Worm (Caenorhabditis elegans) whole organism, L1 larva: Measurements from ENCODE around the gene nucl-1.

Experiments used
- alr-1 ChIP-seq: fragments of 200-800 bp; sonication (Bioruptor generic); optimal IDR thresholded peaks from 2 replicates; lab custom pipeline; 2018; ENCODE audit warnings: borderline replicate concordance, mild to moderate bottlenecking, missing genetic modification characterization, missing compliant biosample characterization
- dsc-1 ChIP-seq: sonication (generic microtip); optimal IDR thresholded peaks from 2 replicates; lab custom pipeline; 2016; ENCODE audit warnings: mild to moderate bottlenecking, missing genetic modification characterization, missing compliant biosample characterization
- nhr-28 ChIP-seq: fragments of 150-350 bp; optimal IDR thresholded peaks from 2 replicates; lab custom pipeline; 2014; ENCODE audit warnings: missing biosample characterization, missing genetic modification characterization
- pqm-1 ChIP-seq: sonication (generic microtip); optimal IDR thresholded peaks from 3 replicates; lab custom pipeline; 2017; ENCODE audit warnings: missing biosample characterization, missing genetic modification characterization
- snpc-4 ChIP-seq: fragments of 150-350 bp; optimal IDR thresholded peaks from 2 replicates; lab custom pipeline; 2014; ENCODE audit warnings: missing biosample characterization, missing genetic modification characterization
- ztf-11 ChIP-seq, 2 experiments: sonication (generic microtip); optimal IDR thresholded peaks; 2 replicates each; lab custom pipeline; 2016 to 2017; ENCODE audit warnings: missing genetic modification characterization in 2 of 2, missing biosample characterization in 1 of 2, missing compliant biosample characterization in 1 of 2

- TF ChIP-seq snpc-4 (no peak), alr-1 (tag; lab: Kevin White, UChicago) (no peak), pqm-1 (no peak), nhr-28 (tag; lab: Kevin White, UChicago) (no peak), ztf-11 (tag; optimal IDR thresholded peaks at IDR 0.05; lab: Kevin White, UChicago) (no peak), dsc-1 (no peak)
Observed at ce11 chrIV:8262671-8263070, 26.7 kb downstream of the nucl-1 start.
